Worm (Caenorhabditis elegans) whole organism, early embryonic: ENCODE measurements around the gene chmp-7.

Source experiments
- F13C5.2 ChIP-seq: sonication (generic microtip); optimal IDR thresholded peaks from 2 replicates; lab custom pipeline; 2017; ENCODE audit warnings: mild to moderate bottlenecking, missing genetic modification characterization, inconsistent platforms, missing compliant biosample characterization
- ama-1 ChIP-seq: fragments of 150-350 bp; optimal IDR thresholded peaks from 2 replicates; lab custom pipeline; 2014

DNA sequence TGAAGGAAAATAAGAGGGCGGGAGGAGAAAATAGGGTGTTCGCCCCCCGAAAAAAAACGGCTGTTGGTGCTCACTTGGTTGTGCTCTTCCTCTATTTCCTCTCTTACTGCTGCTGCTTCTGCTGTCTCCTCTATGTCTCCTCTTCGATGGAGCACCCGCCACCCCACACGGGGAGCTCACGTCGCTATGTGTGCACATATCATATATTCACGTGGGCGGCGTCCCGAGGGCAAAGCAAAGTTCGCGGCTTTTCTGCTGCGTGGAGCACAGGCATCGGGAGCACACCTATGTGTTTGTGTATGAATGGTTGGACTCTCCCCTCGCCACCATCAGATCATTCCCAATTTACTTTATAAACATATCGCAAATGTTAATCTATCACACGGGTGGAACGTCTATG is 41.4 kb upstream of the chmp-7 start:
- TF ChIP-seq F13C5.2: no peak
- TF ChIP-seq ama-1 (lab: Kevin White, UChicago): no peak
